Worm (Caenorhabditis elegans) whole organism, L1 larva: ENCODE results near the gene F57H12.5.

ENCODE experiments used
- aly-2 ChIP-seq: fragments of 150-350 bp; optimal IDR thresholded peaks from 2 replicates; lab custom pipeline; 2014; ENCODE audit warnings: missing biosample characterization, missing genetic modification characterization
- ceh-63 ChIP-seq: fragments of 200-800 bp; sonication (Bioruptor generic); optimal IDR thresholded peaks from 2 replicates; lab custom pipeline; 2018; ENCODE audit warnings: mild to moderate bottlenecking, missing genetic modification characterization, missing compliant biosample characterization
- ceh-82 ChIP-seq, 3 experiments: fragments of 150-350 bp in 1 of 3; sonication (generic microtip) in 2 of 3; optimal IDR thresholded peaks; 2 replicates each; lab custom pipeline; 2014 to 2017; ENCODE audit warnings: missing biosample characterization in 3 of 3, missing genetic modification characterization in 3 of 3
- egl-27 ChIP-seq, 2 experiments: fragments of 150-350 bp in 1 of 2; sonication (generic microtip); optimal IDR thresholded peaks; 3 replicates each; lab custom pipeline; 2017 to 2018; ENCODE audit warnings: missing biosample characterization in 2 of 2, missing genetic modification characterization in 2 of 2, missing genetic modification reagents in 2 of 2
- jun-1 ChIP-seq: fragments of 150-350 bp; optimal IDR thresholded peaks from 2 replicates; lab custom pipeline; 2014; ENCODE audit warnings: missing biosample characterization, missing genetic modification reagents, missing genetic modification characterization
- lin-35 ChIP-seq, 2 experiments: fragments of 150-350 bp; optimal IDR thresholded peaks; 2 replicates each; lab custom pipeline; 2014; ENCODE audit warnings: missing biosample characterization in 2 of 2, missing genetic modification characterization in 2 of 2, missing genetic modification reagents in 2 of 2
- mdl-1 ChIP-seq, 2 experiments: fragments of 150-350 bp; optimal IDR thresholded peaks; 2 replicates each; lab custom pipeline; 2014 to 2017; ENCODE audit warnings: missing biosample characterization in 2 of 2, missing genetic modification characterization in 2 of 2, inconsistent platforms in 1 of 2
- nhr-20 ChIP-seq: sonication (generic microtip); optimal IDR thresholded peaks from 2 replicates; lab custom pipeline; 2016; ENCODE audit warnings: mild to moderate bottlenecking, missing genetic modification characterization, missing compliant biosample characterization
- nhr-237 ChIP-seq: fragments of 150-350 bp; optimal IDR thresholded peaks from 2 replicates; lab custom pipeline; 2014; ENCODE audit warnings: missing biosample characterization, missing genetic modification characterization
- nhr-76 ChIP-seq: sonication (generic microtip); optimal IDR thresholded peaks from 2 replicates; lab custom pipeline; 2017; ENCODE audit warnings: missing biosample characterization, missing genetic modification characterization
- unc-62 ChIP-seq: fragments of 150-350 bp; optimal IDR thresholded peaks from 2 replicates; lab custom pipeline; 2014; ENCODE audit warnings: missing biosample characterization, missing genetic modification reagents, missing genetic modification characterization
- ztf-11 ChIP-seq, 2 experiments: sonication (generic microtip); optimal IDR thresholded peaks; 2 replicates each; lab custom pipeline; 2016 to 2017; ENCODE audit warnings: missing genetic modification characterization in 2 of 2, missing biosample characterization in 1 of 2, missing compliant biosample characterization in 1 of 2

DNA sequence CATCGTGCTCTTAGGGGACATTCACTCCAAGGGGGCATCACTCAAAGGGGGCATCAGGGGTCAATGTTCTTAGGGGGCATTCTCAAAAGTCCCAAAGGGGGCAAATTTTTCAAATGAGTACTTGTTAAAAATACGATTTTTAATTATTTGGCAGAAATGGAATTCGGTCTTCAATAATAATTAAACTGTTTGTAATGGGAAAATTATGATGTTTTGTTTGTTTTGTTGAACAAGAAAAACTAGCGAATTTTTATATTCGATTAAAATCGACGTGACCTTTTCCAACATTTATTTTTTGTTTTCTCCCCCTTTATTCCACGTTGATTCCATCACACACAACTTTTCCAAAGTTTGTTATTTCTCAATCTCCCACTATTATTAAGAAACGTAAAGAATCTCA lies at the start of gene F57H12.5:
- TF ChIP-seq nhr-76 (tag; lab: Kevin White, UChicago) (no peak), ceh-82 (tag; optimal IDR thresholded peaks at IDR 0.05; lab: Kevin White, UChicago) (no peak), unc-62 (GFP tag; lab: Kevin White, UChicago) (no peak), nhr-20 (tag; lab: Kevin White, UChicago) (no peak), ztf-11 (tag; optimal IDR thresholded peaks at IDR 0.05; lab: Kevin White, UChicago) (no peak), jun-1 (no peak), egl-27 (tag; optimal IDR thresholded peaks at IDR 0.05; lab: Kevin White, UChicago) (no peak), aly-2 (tag; lab: Kevin White, UChicago) (no peak), ceh-63 (GFP tag; lab: Kevin White, UChicago) (no peak), mdl-1 (tag; optimal IDR thresholded peaks at IDR 0.05; lab: Kevin White, UChicago) (no peak), nhr-237 (tag; lab: Kevin White, UChicago) (no peak), lin-35 (GFP tag; optimal IDR thresholded peaks at IDR 0.05; lab: Kevin White, UChicago) (no peak)
